Worm (Caenorhabditis elegans): ENCODE measurements around the gene Y54F10BM.20.

Gene Y54F10BM.20

ce11 chrIII:2304867-2305266 is 3.2 kb upstream of the Y54F10BM.20 start, which contains the start of gene Y54F10BM.9:
TSS of gene Y54F10BM.9 (minus strand) at chrIII:2304927.
- peak; percentile 56 for TF ChIP-seq nfya-1 (tag; optimal IDR thresholded peaks at IDR 0.05; ENCODE audit: insufficient read depth)
- peak; percentile 61 for TF ChIP-seq pha-4 (tag; optimal IDR thresholded peaks at IDR 0.05)
- TF ChIP-seq nhr-237 (tag; optimal IDR thresholded peaks at IDR 0.05) = no peak
- TF ChIP-seq hmg-11 (tag; optimal IDR thresholded peaks at IDR 0.05) = peak; percentile 63
- TF ChIP-seq elt-1 (tag; optimal IDR thresholded peaks at IDR 0.05) = no peak
- peak; percentile 19 for TF ChIP-seq ceh-28 (tag; optimal IDR thresholded peaks at IDR 0.05)
- no peak for TF ChIP-seq lin-15B (tag; optimal IDR thresholded peaks at IDR 0.05)
- TF ChIP-seq nhr-25 (tag; optimal IDR thresholded peaks at IDR 0.05) = peak; percentile 3
- no peak for TF ChIP-seq mml-1 (tag; optimal IDR thresholded peaks at IDR 0.05)
- no peak for TF ChIP-seq nhr-76 (tag; optimal IDR thresholded peaks at IDR 0.05)

DNA sequence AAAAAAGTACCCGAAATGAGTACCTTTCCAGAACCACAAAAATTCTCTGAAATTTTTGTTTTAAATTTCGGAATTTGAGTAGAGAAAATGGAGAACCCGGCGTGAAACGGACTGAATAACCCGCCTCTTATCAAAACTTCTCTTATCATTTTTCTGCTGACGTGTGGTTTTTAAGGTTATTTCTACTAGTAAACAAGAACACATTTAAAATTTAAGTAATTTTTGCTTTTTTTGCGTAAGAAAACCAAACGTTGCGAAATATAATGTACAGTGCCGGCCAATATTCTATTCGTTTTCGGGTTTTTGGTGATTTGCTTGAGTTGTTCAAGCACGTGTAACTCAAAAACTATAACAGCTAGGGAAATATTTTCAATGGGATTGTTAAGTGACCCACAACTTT is 2.9 kb downstream of the Y54F10BM.20 start:
- TF ChIP-seq pha-4 (tag; optimal IDR thresholded peaks at IDR 0.05) = peak; percentile 23
- TF ChIP-seq nfya-1 (tag; optimal IDR thresholded peaks at IDR 0.05; ENCODE audit: insufficient read depth) = no peak
- TF ChIP-seq nhr-11 (tag; optimal IDR thresholded peaks at IDR 0.05) = no peak
- TF ChIP-seq fkh-2 (tag; optimal IDR thresholded peaks at IDR 0.05) = no peak
- peak; percentile 4 for TF ChIP-seq pqm-1 (tag; optimal IDR thresholded peaks at IDR 0.05)
- no peak for TF ChIP-seq ama-1 (optimal IDR thresholded peaks at IDR 0.05)
- TF ChIP-seq ceh-16 (tag; optimal IDR thresholded peaks at IDR 0.05) = no peak
- no peak for TF ChIP-seq zag-1 (tag; optimal IDR thresholded peaks at IDR 0.05)
- TF ChIP-seq skn-1 (tag; optimal IDR thresholded peaks at IDR 0.05) = no peak
- peak; percentile 50 for TF ChIP-seq elt-2 (tag; optimal IDR thresholded peaks at IDR 0.05)

ce11 chrIII:2313985-2314494 is 6.0 kb downstream of the Y54F10BM.20 start, which contains the start of the genes fbxa-66 and iffb-1:
TSS of gene fbxa-66 (minus strand) at chrIII:2314035.
TSS of gene iffb-1 (plus strand) at chrIII:2314436.
- TF ChIP-seq pha-4 (tag; optimal IDR thresholded peaks at IDR 0.05) = peak; percentile 24
- TF ChIP-seq ceh-9 (tag; optimal IDR thresholded peaks at IDR 0.05) = no peak
- peak; percentile 51 for TF ChIP-seq hmg-11 (tag; optimal IDR thresholded peaks at IDR 0.05)
- TF ChIP-seq mdl-1 (tag; optimal IDR thresholded peaks at IDR 0.05) = no peak
- no peak for TF ChIP-seq nhr-76 (tag; optimal IDR thresholded peaks at IDR 0.05)

DNA sequence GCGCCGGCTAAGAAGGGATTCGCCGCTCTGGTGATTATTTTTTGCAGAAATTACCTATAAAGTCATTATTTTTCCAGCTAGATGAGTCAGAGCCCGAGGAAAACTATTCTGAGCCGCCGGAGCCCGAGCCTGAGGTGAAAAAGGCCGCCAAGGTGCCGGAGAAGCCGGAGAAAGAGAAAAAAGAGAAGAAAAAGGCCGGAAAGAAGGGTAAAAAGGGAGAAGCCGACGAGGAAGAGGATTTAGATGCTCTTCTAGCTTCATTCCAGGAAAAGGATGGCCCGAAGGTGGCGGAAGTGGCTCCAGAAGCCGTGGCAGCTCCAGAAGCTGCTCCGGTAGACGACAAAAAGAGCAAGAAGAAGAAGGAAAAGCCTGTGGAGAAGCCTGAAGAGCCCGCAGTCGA is 6.6 kb downstream of the Y54F10BM.20 start:
- no peak for TF ChIP-seq lsy-12 (tag; optimal IDR thresholded peaks at IDR 0.05)
- no peak for TF ChIP-seq nhr-12 (tag; optimal IDR thresholded peaks at IDR 0.05)
- no peak for TF ChIP-seq hmg-11 (tag; optimal IDR thresholded peaks at IDR 0.05)
- no peak for TF ChIP-seq nhr-28 (tag; optimal IDR thresholded peaks at IDR 0.05)
- no peak for TF ChIP-seq nhr-43 (tag; optimal IDR thresholded peaks at IDR 0.05; ENCODE audit: poor library complexity, severe bottlenecking)
- no peak for TF ChIP-seq nhr-23 (tag; optimal IDR thresholded peaks at IDR 0.05)
- no peak for TF ChIP-seq sea-2 (GFP tag; optimal IDR thresholded peaks at IDR 0.05)
- no peak for TF ChIP-seq skn-1 (tag; optimal IDR thresholded peaks at IDR 0.05)
- TF ChIP-seq fkh-2 (tag; optimal IDR thresholded peaks at IDR 0.05) = no peak
- TF ChIP-seq fos-1 (tag; optimal IDR thresholded peaks at IDR 0.05) = no peak

DNA sequence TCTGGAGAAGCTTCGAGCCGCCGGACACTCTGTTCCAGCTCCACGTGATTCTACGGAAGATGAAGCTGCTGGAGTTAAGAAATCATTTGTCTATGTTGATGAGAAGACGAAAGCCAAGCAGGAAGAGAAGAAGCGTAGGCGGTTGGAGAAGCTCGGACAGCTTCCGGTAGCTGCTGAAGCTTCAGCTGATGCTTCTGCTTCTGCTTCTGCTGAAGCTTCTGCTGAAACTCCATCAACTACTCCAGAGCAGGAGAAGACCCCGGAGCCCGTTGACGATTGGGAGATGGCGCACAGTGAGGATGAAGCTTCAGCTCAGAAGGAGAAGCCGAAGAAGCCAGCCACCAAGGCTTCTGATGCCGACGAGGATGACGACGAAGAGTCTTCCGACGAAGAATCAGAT is 8.4 kb downstream of the Y54F10BM.20 start:
- TF ChIP-seq egl-27 (tag; optimal IDR thresholded peaks at IDR 0.05) = no peak
- no peak for TF ChIP-seq nhr-23 (tag; optimal IDR thresholded peaks at IDR 0.05)
- TF ChIP-seq fkh-2 (tag; optimal IDR thresholded peaks at IDR 0.05) = no peak
- TF ChIP-seq nfya-1 (tag; optimal IDR thresholded peaks at IDR 0.05; ENCODE audit: insufficient read depth) = no peak
- no peak for TF ChIP-seq ztf-11 (tag; optimal IDR thresholded peaks at IDR 0.05)
- TF ChIP-seq R02D3.7 (tag; optimal IDR thresholded peaks at IDR 0.05) = no peak
- TF ChIP-seq fkh-10 (GFP tag; optimal IDR thresholded peaks at IDR 0.05) = no peak
- TF ChIP-seq hmg-11 (tag; optimal IDR thresholded peaks at IDR 0.05) = no peak
- no peak for TF ChIP-seq nhr-25 (tag; optimal IDR thresholded peaks at IDR 0.05)
- TF ChIP-seq sea-2 (GFP tag; optimal IDR thresholded peaks at IDR 0.05) = no peak
- no peak for TF ChIP-seq tbx-2 (tag; optimal IDR thresholded peaks at IDR 0.05)
- no peak for TF ChIP-seq nhr-43 (tag; optimal IDR thresholded peaks at IDR 0.05; ENCODE audit: poor library complexity, severe bottlenecking)
- no peak for TF ChIP-seq zag-1 (tag; optimal IDR thresholded peaks at IDR 0.05)
- no peak for TF ChIP-seq aly-2 (tag; optimal IDR thresholded peaks at IDR 0.05)

Data from whole organism, L3 larva.